Fruit fly (Drosophila melanogaster) Kc167 (cell line): ENCODE data around the gene CG42494.

Source experiments
- Myc ChIP-seq: fragments of >200 bp; optimal IDR thresholded peaks from 2 replicates; lab custom pipeline; 2017; ENCODE audit warnings: missing external identifiers
- Sin3A ChIP-seq: fragments of >200 bp; optimal IDR thresholded peaks from 2 replicates; lab custom pipeline; 2018; ENCODE audit warnings: missing external identifiers
- h ChIP-seq: fragments of >200 bp; optimal IDR thresholded peaks from 3 replicates; lab custom pipeline; 2018; ENCODE audit warnings: missing external identifiers
- insv ChIP-seq: fragments of >200 bp; optimal IDR thresholded peaks from 3 replicates; lab custom pipeline; 2018; ENCODE audit warnings: missing external identifiers
- psq ChIP-seq: fragments of >200 bp; optimal IDR thresholded peaks from 2 replicates; lab custom pipeline; 2017; ENCODE audit warnings: missing external identifiers
- ttk ChIP-seq: sonication (Bioruptor generic); optimal IDR thresholded peaks from 2 replicates; lab custom pipeline; 2017; ENCODE audit warnings: missing external identifiers

The CG42494 gene

dm6 chr3L:3162584-3162983 lies 21.6 kb upstream of the CG42494 start:
- TF ChIP-seq h (lab: Kevin White, UChicago) (no peak), ttk (peak; percentile 95)

DNA sequence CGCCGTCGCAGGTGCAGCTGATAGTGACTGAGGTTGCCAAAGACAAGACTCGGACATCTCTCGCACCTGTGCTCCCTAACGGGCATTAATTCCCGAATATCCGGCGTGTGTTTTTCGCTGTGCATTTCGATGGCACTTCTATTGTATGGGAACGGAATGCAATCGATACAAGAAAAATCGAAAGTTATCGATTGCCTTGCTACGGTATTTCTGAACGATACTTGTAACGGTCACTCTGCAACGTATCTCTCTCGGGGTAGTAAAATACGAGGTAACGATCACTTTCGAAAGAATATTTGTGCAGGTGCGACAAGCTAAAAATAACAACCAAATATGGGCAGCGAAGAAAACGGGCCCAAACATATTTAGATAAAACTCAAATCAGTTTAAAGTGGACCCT lies 19.3 kb upstream of the CG42494 start, which contains the start of gene CG32280:
TSS of gene CG32280 (plus strand) at position 231 of the 400 bp plus-strand sequence.
- TF ChIP-seq insv (no peak), Myc (no peak), psq (lab: Kevin White, UChicago) (no peak), Sin3A (lab: Kevin White, UChicago) (no peak), ttk (no peak), h (lab: Kevin White, UChicago) (no peak)

DNA sequence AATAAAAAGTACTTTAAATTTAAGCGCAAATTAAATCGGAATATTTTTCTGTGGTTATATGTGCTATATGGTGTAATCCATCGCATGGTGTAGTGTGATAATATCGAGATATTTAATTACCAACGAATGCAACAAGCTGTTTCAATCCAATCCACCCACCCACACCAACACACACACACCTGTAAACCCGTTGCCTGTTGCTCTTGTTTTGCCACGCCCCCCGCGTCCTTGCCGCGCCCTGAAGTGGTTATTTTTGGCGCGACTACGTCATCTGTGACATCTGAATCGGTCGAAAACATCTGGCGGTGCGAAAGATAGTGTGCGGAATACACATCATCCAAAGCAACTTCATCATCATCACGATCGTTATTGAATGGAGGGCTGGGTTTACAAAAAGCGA lies 18.8 kb upstream of the CG42494 start:
- TF ChIP-seq Myc (no peak), ttk (no peak), insv (no peak), psq (lab: Kevin White, UChicago) (no peak), h (lab: Kevin White, UChicago) (no peak), Sin3A (lab: Kevin White, UChicago) (no peak)

- TF ChIP-seq h (lab: Kevin White, UChicago), result no peak
- TF ChIP-seq Sin3A (lab: Kevin White, UChicago), result no peak
- TF ChIP-seq Myc, result no peak
- no peak for TF ChIP-seq ttk
- TF ChIP-seq insv, result no peak
- no peak for TF ChIP-seq psq (lab: Kevin White, UChicago)
Measured at dm6 chr3L:3166200-3166695, 18.0 kb upstream of the CG42494 start, which contains the start of gene Asciz. TSS of gene Asciz (minus strand) at chr3L:3166250.

DNA sequence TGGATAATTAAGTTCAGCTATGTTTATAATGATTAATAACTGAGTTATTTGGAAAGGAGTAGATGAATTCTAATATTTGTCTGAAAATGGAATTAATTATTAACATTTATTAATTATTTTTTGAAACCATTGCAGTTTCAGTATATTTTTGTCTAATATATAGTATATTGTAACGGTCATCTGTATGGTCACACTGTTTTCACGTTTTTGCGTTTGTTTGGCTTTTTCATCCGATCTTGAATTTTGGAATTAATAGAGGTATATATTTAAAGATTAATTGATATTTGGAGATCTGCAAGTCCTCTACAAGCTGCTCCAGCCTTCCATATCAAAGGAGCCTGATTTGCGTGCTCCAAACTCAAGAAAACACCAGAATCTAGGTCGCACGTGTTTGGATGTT lies 15.1 kb upstream of the CG42494 start, which contains the start of the genes CG32278 and CG32281:
TSS of gene CG32278 (plus strand) at position 180 of the 400 bp plus-strand sequence.
TSS of gene CG32281 (plus strand) at position 269 of the 400 bp plus-strand sequence.
- no peak for TF ChIP-seq ttk
- no peak for TF ChIP-seq psq (lab: Kevin White, UChicago)
- no peak for TF ChIP-seq Myc
- TF ChIP-seq h (lab: Kevin White, UChicago), result no peak
- no peak for TF ChIP-seq insv
- no peak for TF ChIP-seq Sin3A (lab: Kevin White, UChicago)

dm6 chr3L:3172445-3172844 lies 11.8 kb upstream of the CG42494 start, which contains the start of gene CG14963:
TSS of gene CG14963 (minus strand) at chr3L:3172545.
- no peak for TF ChIP-seq insv
- TF ChIP-seq Myc, result no peak
- TF ChIP-seq Sin3A (lab: Kevin White, UChicago), result no peak
- no peak for TF ChIP-seq psq (lab: Kevin White, UChicago)
- TF ChIP-seq h (lab: Kevin White, UChicago), result no peak
- TF ChIP-seq ttk, result no peak

dm6 chr3L:3177872-3178271 lies 6.3 kb upstream of the CG42494 start:
- TF ChIP-seq Myc (no peak), h (lab: Kevin White, UChicago) (no peak), ttk (no peak), Sin3A (lab: Kevin White, UChicago) (no peak), psq (lab: Kevin White, UChicago) (no peak), insv (no peak)

DNA sequence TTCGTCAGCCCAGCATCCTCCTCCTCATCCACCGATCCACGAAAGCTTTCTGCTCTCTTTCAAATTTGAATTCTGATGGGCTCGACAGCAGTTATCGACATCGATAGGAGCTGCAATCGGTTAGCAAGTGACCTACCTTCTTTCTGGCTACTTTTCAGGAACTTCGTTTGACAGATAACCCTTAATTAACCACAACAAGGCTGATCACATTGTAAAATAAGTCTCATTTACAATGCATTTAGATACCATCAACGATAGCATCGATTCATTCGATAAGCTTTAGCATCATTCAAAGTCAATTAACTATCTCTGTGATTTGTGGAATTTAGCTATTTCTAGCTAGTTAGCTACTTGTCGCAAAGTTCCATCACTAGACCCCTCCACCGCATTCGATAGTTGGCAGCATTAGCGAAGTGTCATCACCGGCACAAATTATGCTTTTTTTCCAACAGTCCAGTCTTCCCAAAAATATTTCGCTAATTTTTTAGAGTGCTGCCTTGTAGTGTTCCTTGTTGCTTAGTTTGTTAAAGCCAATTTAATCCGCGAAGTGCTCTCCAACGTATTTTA lies 5.6 kb upstream of the CG42494 start, which contains the start of the genes MnM and Girdin:
TSS of gene MnM (minus strand) at position 51 of the 567 bp plus-strand sequence.
TSS of gene Girdin (plus strand) at position 401 of the 567 bp plus-strand sequence.
- no peak for TF ChIP-seq insv
- no peak for TF ChIP-seq Sin3A (lab: Kevin White, UChicago)

dm6 chr3L:3179474-3179873 lies 4.7 kb upstream of the CG42494 start:
- no peak for TF ChIP-seq ttk
- no peak for TF ChIP-seq insv
- TF ChIP-seq h (lab: Kevin White, UChicago), result no peak
- TF ChIP-seq Sin3A (lab: Kevin White, UChicago), result no peak

DNA sequence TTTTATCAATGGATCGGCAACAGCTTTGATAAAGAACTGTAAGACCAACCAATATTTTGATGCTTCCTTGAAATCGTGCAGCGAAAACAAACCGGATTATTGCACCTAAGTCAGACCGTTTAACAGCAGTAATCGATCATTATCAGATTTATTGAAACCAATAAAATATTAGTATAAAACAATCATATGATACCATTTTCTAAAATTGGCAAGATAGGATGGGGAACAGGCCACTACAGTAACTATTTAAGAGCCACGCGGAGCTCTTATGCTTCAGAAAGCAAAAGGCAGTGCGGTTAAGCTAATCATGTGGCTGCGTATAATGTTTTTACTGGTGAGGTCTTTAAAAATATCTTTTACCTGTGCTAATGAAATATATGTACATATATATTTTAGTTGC lies 2.2 kb downstream of the CG42494 start, which contains the start of gene CG32284:
TSS of gene CG32284 (plus strand) at position 301 of the 400 bp plus-strand sequence.
- no peak for TF ChIP-seq Sin3A (lab: Kevin White, UChicago)
- TF ChIP-seq ttk, result no peak
- TF ChIP-seq h (lab: Kevin White, UChicago), result no peak
- no peak for TF ChIP-seq psq (lab: Kevin White, UChicago)
- no peak for TF ChIP-seq insv
- no peak for TF ChIP-seq Myc

DNA sequence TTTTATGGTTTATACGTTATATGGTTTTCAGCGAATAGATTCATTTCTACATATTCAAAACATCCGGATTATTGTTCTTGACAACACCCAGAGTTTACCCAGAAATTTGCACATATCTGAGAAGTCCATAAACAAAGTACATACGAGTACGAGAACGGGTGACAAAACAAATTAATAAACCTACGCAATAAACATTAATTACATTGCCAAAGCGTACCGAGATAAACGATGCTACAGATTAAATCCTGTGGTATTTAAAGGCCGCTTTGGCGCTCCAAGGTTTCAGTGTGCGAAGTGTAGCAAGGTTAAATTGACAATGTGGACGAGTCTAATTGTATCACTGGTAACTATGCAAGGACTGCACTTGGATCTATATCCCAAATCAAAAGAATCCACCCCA lies 3.1 kb downstream of the CG42494 start, which contains the start of gene CG14957:
TSS of gene CG14957 (plus strand) at position 301 of the 400 bp plus-strand sequence.
- no peak for TF ChIP-seq insv
- TF ChIP-seq h (lab: Kevin White, UChicago), result no peak
- no peak for TF ChIP-seq psq (lab: Kevin White, UChicago)
- TF ChIP-seq Myc, result no peak
- no peak for TF ChIP-seq Sin3A (lab: Kevin White, UChicago)
- no peak for TF ChIP-seq ttk

dm6 chr3L:3189647-3190046 lies 5.4 kb downstream of the CG42494 start, which contains the start of the genes CG42525 and CG14958:
TSS of gene CG42525 (minus strand) at chr3L:3189747.
TSS of gene CG14958 (plus strand) at chr3L:3189978.
- TF ChIP-seq ttk (no peak), Sin3A (lab: Kevin White, UChicago) (no peak), psq (lab: Kevin White, UChicago) (no peak), Myc (no peak)

DNA sequence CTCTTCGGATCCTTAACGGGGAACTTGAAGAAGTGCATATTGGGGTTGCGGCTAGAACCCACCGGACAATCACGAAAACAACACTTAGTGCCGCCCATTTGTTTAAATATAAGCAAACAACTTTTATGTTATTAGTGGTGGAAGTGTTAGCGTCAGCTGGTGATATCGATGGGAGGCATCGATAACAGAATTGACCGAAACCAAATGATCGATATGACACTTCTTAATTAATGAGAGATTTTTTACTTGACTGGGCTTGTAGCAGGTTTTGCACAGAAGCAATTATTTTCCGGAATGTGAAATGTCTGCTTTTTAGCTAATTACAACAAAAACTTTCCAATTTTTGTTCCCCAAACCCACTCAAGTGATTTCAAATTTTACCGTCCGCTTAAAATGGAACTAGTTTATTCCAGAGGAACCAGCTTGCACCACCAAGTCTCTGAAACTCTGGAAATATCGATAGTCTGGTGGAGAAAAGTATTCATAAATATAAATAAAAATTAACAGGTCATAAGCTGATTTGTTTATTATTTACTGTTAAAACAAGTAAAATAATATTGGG lies 8.2 kb downstream of the CG42494 start, which contains the start of gene CG14965:
TSS of gene CG14965 (minus strand) at position 159 of the 562 bp plus-strand sequence.
- no peak for TF ChIP-seq h (lab: Kevin White, UChicago)
